Fruit fly (Drosophila melanogaster) Kc167 (cell line): ENCODE data around the gene Strump.

Experiments
- Myc ChIP-seq: fragments of >200 bp; optimal IDR thresholded peaks from 2 replicates; lab custom pipeline; 2017; ENCODE audit warnings: missing external identifiers
- h ChIP-seq: fragments of >200 bp; optimal IDR thresholded peaks from 3 replicates; lab custom pipeline; 2018; ENCODE audit warnings: missing external identifiers
- insv ChIP-seq: fragments of >200 bp; optimal IDR thresholded peaks from 3 replicates; lab custom pipeline; 2018; ENCODE audit warnings: missing external identifiers

DNA sequence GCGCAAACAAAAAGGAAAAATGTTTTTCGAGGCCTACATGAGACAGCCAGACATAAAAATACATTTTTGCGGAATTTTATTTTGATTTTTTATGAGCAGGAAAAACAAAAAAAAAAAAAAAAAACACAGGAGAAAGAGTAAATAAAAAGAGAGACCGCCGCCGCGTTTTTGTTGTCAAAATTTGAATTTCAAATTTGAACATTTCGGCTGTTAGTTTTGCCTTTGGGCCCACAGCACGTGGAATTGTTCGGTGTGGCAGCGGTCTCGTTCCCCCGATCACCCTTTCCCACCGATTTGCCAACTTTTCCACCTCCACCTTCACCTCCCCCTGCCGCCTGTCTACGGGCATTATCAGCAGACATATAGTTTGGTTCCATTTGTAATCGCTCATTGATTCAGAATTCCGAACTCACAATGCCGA, 35.0 kb downstream of the Strump start:
- TF ChIP-seq insv (no peak), Myc (no peak), h (no peak)
